Worm (Caenorhabditis elegans): Measurements from ENCODE around the gene srw-6.

DNA sequence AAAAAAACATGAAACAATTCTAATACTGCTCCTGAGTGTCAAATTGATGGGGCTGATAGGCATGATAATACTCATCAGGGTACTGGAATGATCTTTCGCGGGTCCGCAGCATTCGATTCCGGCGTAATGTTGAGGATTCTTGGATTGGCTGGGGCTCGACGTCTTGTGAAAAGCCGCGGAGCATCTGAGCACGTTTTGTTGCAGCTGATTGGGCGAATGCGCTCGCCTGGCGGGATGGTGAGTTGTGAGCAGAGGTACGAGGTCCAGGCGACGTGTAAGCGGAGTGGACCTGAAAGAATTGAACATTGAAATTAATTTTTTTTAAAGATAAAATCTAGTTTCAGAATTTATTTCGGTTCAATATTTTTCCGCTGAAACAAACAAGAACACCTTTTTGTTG lies 5.6 kb downstream of the srw-6 start:
- no peak for TF ChIP-seq W03F9.2 (tag; optimal IDR thresholded peaks at IDR 0.05)
- no peak for TF ChIP-seq dao-5 (tag; optimal IDR thresholded peaks at IDR 0.05)

Data from whole organism, L4/young adult.